Worm (Caenorhabditis elegans) whole organism, L4 larva: ENCODE data around the gene Y54G2A.48.

Experiments
- T20F7.1 ChIP-seq: fragments of 200-800 bp; sonication (Bioruptor generic); optimal IDR thresholded peaks from 2 replicates; lab custom pipeline; 2018; ENCODE audit warnings: mild to moderate bottlenecking, missing genetic modification characterization, missing compliant biosample characterization
- spr-1 ChIP-seq: sonication (generic microtip); optimal IDR thresholded peaks from 2 replicates; lab custom pipeline; 2016; ENCODE audit warnings: mild to moderate bottlenecking, missing genetic modification characterization, missing compliant biosample characterization
- ztf-11 ChIP-seq: fragments of 150-350 bp; optimal IDR thresholded peaks from 2 replicates; lab custom pipeline; 2014; ENCODE audit warnings: missing biosample characterization, missing genetic modification characterization

DNA sequence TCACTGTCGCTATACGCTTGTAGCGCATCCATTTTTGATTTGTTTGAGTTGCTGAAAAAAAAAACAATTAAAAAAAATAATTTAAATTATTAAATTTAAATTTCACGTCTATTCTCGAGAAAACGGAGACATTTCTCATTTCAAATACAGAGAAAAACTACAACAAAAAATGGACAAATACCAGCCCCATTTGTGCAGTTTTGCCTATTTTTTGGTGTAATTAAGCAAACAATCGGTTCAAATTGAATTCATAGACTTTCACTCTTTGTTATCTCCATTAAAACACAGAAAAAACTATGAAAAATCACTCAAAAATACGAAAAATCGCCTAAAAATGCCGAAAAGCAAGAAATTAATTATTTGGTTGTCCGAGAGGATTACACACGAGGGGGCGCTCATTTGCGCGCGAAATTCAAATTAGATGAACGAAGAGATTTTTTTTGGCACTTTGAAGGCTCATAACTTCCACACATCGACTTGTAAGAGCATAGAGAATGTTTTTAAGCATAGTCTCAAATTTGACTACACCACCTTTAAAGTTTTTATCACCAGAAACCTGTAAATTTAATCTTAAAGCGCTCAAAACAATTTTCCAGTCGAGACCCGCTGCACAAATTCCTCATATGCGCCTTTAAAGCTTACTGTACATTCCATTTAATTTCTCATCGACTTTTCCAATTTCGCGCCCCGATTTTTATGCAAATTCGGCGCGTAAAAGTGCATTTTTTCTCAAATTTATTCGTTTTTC lies 49.5 kb downstream of the Y54G2A.48 start, which contains the start of gene Y54G2A.12:
- no peak for TF ChIP-seq spr-1 (tag; lab: Kevin White, UChicago)
- TF ChIP-seq T20F7.1 (GFP tag; lab: Kevin White, UChicago): no peak
- TF ChIP-seq ztf-11 (tag; lab: Kevin White, UChicago): no peak
